Fruit fly (Drosophila melanogaster) whole organism, adult: ENCODE measurements around the gene CG31189.
A peak's percentile ranks its signal among the peaks of the same experiment; 100 is the strongest.

Experiments
- CG1620 ChIP-seq: fragments of 200-800 bp; sonication (Bioruptor generic); optimal IDR thresholded peaks from 2 replicates; lab custom pipeline; 2016; ENCODE audit warnings: missing biosample characterization, missing genetic modification characterization
- CG33017 ChIP-seq: fragments of 200-800 bp; sonication (Bioruptor generic); optimal IDR thresholded peaks from 2 replicates; lab custom pipeline; 2018; ENCODE audit warnings: missing biosample characterization, mild to moderate bottlenecking, missing genetic modification characterization, moderate library complexity
- Crg-1 ChIP-seq: fragments of 200-800 bp; sonication (Bioruptor generic); optimal IDR thresholded peaks from 2 replicates; lab custom pipeline; 2016; ENCODE audit warnings: missing biosample characterization, missing genetic modification characterization
- Hr96 ChIP-seq: fragments of 200-800 bp; sonication (Bioruptor generic); optimal IDR thresholded peaks from 2 replicates; lab custom pipeline; 2016; ENCODE audit warnings: missing biosample characterization, missing genetic modification characterization
- Mnt ChIP-seq: fragments of 200-800 bp; sonication (Bioruptor generic); optimal IDR thresholded peaks from 2 replicates; lab custom pipeline; 2016; ENCODE audit warnings: missing biosample characterization, mild to moderate bottlenecking, missing genetic modification characterization
- cnc ChIP-seq, 2 experiments: fragments of >200 bp; optimal IDR thresholded peaks; 2 replicates each; lab custom pipeline; 2017
- kay ChIP-seq: fragments of 200-800 bp; sonication (Bioruptor generic); peaks from one replicate; lab custom pipeline; 2016; ENCODE audit warnings: missing biosample characterization, missing genetic modification characterization, borderline replicate concordance
- pad ChIP-seq: fragments of 200-800 bp; sonication (Bioruptor generic); optimal IDR thresholded peaks from 3 replicates; lab custom pipeline; 2017; ENCODE audit warnings: missing biosample characterization, missing genetic modification characterization, mild to moderate bottlenecking, moderate library complexity, missing genetic modification reagents
- tj ChIP-seq: fragments of 200-800 bp; sonication (Bioruptor generic); optimal IDR thresholded peaks from 3 replicates; lab custom pipeline; 2017; ENCODE audit warnings: missing biosample characterization, mild to moderate bottlenecking, missing genetic modification characterization, moderate library complexity

- TF ChIP-seq kay (GFP tag; lab: Kevin White, UChicago) (peak; percentile 38), tj (GFP tag; lab: Kevin White, UChicago) (no peak), CG33017 (tag; lab: Kevin White, UChicago) (no peak), Mnt (GFP tag; lab: Kevin White, UChicago) (no peak), Crg-1 (GFP tag; lab: Kevin White, UChicago) (no peak), CG1620 (GFP tag; lab: Kevin White, UChicago) (no peak), Hr96 (GFP tag; lab: Kevin White, UChicago) (no peak), cnc (optimal IDR thresholded peaks at IDR 0.05; lab: Kevin White, UChicago) (no peak), pad (GFP tag; lab: Kevin White, UChicago) (no peak)
Measured at dm6 chr3R:21066469-21067284, 21.0 kb upstream of the CG31189 start.
